Fruit fly (Drosophila melanogaster): ENCODE data around the gene CG8668.

CG8668 gene

DNA sequence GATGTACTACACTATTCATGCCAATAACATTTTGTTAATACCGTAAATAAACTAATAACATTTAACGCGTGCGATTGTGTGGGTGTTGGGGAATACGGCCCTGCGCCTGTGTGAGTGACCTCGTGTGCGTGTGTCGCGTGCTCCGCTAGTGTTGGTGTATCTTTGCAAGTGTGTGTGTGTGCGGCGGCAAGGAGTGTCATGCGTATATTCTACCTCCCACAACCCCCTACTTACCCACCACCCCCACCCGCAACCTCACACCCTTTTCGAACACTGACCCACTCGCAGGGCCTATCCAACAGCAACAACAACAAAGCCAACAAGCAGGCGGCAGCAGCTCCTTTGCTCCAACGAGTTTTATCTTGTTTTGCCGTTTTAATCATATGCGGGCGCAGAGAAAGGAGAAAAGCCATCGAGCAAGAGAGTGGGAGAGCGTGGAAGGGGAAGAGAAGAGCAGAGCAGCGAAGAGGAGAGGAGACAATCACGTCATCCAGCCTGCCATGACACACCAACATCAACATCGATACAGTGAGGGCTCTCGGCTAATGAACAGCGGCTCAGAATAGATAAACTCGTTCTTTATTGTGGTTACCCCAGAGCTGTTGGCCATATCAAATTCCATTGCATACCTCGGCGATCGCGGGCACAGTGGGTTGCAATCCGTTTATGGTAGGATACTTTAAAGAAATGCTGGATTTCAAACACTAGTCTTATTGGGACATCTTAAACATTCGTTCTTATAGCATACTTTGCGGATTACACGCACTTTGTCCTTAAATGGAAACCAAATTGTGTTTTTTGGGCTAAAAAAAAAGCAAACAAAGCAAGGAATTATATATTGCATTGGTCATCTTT is 42.2 kb upstream of the CG8668 start:
- no peak for TF ChIP-seq CG4496 (GFP tag; IDR thresholded peaks at IDR 0.05)
- TF ChIP-seq CG13204 (GFP tag; optimal IDR thresholded peaks at IDR 0.05), result peak; percentile 27
- peak; percentile 4 for TF ChIP-seq CG8301 (tag; optimal IDR thresholded peaks at IDR 0.05)
- peak; percentile 48 for TF ChIP-seq EcR (GFP tag; optimal IDR thresholded peaks at IDR 0.05)
- no peak; the same call in 1 of the 2 replicates for TF ChIP-seq CG12605 (GFP tag; IDR thresholded peaks at IDR 0.05)
- TF ChIP-seq Pif1A (GFP tag; optimal IDR thresholded peaks at IDR 0.05), result no peak
- TF ChIP-seq rn (GFP tag; IDR thresholded peaks at IDR 0.05), result no peak
- no peak for TF ChIP-seq CG8159 (tag; optimal IDR thresholded peaks at IDR 0.05)
- no peak for TF ChIP-seq Pif1B (GFP tag; optimal IDR thresholded peaks at IDR 0.05)
- no peak for TF ChIP-seq Ets98B (GFP tag; IDR thresholded peaks at IDR 0.05)
- TF ChIP-seq CG14655 (GFP tag; optimal IDR thresholded peaks at IDR 0.05), result peak; percentile 23
- TF ChIP-seq fd96Ca (GFP tag; IDR thresholded peaks at IDR 0.05), result 0 out of 3 replicates have a peak, but pooled peaks have one; percentile 19
- TF ChIP-seq CG10348 (GFP tag; IDR thresholded peaks at IDR 0.05), result no peak
- TF ChIP-seq gl (tag; optimal IDR thresholded peaks at IDR 0.05), result no peak
- no peak for TF ChIP-seq CG15710 (tag; optimal IDR thresholded peaks at IDR 0.05)
- no peak for TF ChIP-seq D1 (tag; optimal IDR thresholded peaks at IDR 0.05)
- no peak for TF ChIP-seq Snoo (tag; optimal IDR thresholded peaks at IDR 0.05)
- no peak for TF ChIP-seq CG9948 (tag; optimal IDR thresholded peaks at IDR 0.05)
- TF ChIP-seq CG32121 (GFP tag; IDR thresholded peaks at IDR 0.05), result no peak
- no peak for TF ChIP-seq CG34367 (tag; optimal IDR thresholded peaks at IDR 0.05)
- TF ChIP-seq CG17806 (tag; optimal IDR thresholded peaks at IDR 0.05), result no peak

DNA sequence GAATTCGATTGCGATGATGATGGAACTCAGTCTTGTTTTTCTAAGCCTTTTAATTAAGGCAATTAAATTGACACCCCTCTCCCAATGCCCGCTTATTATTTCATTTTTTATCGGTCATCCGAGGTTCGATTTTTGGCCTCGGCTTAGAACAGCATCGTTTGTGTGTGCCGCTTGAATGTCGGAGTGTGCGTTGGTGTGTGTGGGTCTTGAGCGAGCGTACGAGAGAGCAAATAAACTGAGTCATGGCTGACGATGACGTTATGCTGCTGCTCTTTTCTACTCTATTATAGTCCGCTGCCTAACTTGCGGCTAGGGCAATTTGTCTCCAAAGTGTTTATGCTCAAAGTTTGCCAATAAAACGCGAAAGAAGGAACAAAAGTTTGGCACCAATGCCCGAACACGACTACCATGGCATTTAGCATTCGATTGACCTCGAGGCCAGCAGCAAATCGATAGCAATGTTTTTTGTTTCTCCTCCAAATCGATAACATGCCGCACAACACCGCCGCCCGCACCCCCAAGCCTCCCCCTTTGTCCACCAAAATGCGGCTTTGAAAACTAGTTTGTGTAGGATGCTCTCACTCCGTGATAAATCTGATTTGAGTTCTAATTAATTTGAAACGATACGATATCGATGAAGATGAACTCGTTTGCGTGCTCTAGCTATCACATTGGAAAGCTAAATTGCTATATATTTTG is 41.2 kb upstream of the CG8668 start:
- TF ChIP-seq CG4496 (GFP tag; IDR thresholded peaks at IDR 0.05), result 0 out of 3 replicates have a peak, but pooled peaks have one; percentile 44
- TF ChIP-seq Pif1B (GFP tag; optimal IDR thresholded peaks at IDR 0.05), result no peak

DNA sequence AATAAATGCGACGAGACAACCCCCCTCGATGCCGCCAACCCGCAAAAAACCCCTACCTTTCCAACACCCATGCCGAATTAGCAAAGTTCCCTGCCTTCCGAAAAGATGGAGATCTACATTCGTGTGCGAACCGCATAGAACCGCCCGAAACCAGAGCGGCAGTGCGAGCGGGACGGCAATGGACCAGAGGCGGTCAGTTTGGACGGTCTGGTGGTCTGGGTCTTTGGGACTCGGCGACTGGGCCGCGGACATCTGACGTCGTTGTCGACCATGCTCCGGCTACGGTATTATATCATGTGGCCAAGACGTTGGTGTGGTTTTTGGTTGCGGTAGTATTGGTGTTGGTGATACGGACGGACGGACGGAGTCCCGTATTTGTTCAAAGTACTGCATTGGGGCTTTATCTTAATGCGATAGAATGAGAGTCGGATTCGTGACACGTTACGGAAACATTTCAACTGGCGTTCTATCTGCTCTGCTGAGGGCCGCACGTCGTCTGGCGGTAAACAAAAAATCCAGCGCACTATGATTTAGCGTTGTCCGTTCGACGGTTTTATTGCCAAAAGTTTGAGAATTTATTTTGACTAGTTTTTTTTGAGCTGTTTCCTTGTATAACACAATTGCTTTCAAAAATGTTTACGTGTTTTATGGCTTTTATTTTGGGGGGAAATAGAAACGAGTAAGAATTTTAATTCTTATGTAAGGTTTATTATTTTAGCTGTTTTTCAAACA is 39.9 kb upstream of the CG8668 start:
- TF ChIP-seq fd96Ca (GFP tag; IDR thresholded peaks at IDR 0.05) (no peak), CG32121 (GFP tag; IDR thresholded peaks at IDR 0.05) (0 out of 2 replicates have a peak, but pooled peaks have one; percentile 26), CG14655 (GFP tag; optimal IDR thresholded peaks at IDR 0.05) (peak; percentile 18), Snoo (tag; optimal IDR thresholded peaks at IDR 0.05) (no peak), CG8301 (tag; optimal IDR thresholded peaks at IDR 0.05) (no peak), D1 (tag; optimal IDR thresholded peaks at IDR 0.05) (no peak), EcR (GFP tag; optimal IDR thresholded peaks at IDR 0.05) (no peak)

DNA sequence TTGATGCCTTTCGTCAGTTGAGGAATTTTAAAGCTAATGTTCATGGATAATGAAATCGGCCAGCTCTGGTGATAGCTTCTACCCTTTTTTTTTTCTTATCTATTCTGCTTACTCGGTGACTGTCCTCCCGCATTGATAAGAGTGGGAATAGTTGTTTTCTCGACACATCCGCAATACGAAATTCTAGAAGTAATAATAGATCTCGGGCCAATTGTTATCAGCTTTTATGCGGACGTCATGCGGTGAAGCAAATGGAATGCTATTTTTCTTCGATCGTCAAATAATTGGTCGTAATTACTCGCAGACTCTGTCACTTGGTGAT is 39.4 kb upstream of the CG8668 start:
- TF ChIP-seq fd96Ca (GFP tag; IDR thresholded peaks at IDR 0.05) (no peak), EcR (GFP tag; optimal IDR thresholded peaks at IDR 0.05) (peak; percentile 5), CG14655 (GFP tag; optimal IDR thresholded peaks at IDR 0.05) (no peak)

DNA sequence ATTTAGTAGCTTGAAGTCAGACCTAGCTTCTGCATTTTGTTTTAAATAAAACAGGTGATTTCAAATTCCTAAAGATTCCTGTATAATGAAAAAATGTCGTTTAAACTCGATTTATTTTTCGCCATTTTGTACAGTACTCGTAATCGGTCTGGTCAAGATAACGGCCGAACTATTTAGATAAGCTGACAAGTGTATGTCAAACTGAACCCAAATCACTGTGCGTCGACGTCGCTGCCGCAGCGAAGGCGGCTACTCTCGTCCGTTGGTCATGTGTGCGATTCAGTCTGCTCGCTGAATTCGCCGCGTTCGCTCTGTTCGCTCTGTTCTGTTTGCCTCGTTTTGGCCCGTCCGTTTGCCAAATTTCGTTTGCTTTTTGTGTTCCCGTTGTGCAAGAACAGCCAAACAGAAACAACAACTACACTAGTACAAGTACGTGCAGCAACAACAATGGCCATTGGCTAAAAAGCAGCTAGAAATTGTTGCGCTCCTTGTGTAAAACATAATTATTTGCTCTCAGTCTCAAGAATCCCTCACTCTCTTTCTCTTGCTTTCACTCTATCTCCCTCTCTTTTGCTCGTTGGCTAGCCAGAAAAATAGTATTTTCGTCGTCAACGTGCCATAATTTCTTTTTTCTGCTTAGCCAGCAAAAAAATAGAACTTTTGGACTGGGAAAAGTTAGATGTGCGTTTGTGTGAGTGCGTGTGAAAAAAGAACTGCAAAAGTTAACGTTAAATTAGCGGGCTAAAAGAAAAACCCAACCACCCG is 38.6 kb upstream of the CG8668 start:
- TF ChIP-seq CG8159 (tag; optimal IDR thresholded peaks at IDR 0.05) (no peak), CG15710 (tag; optimal IDR thresholded peaks at IDR 0.05) (no peak), CG14655 (GFP tag; optimal IDR thresholded peaks at IDR 0.05) (peak; percentile 19), CG4496 (GFP tag; IDR thresholded peaks at IDR 0.05) (peak; percentile 27; the same call in 1 of the 3 replicates), Pif1A (GFP tag; optimal IDR thresholded peaks at IDR 0.05) (peak; percentile 36), CG8301 (tag; optimal IDR thresholded peaks at IDR 0.05) (peak; percentile 23), Ets98B (GFP tag; IDR thresholded peaks at IDR 0.05) (peak; percentile 20; the same call in 1 of the 2 replicates), CG13204 (GFP tag; optimal IDR thresholded peaks at IDR 0.05) (no peak), CG10348 (GFP tag; IDR thresholded peaks at IDR 0.05) (no peak)

- no peak for TF ChIP-seq Pif1B (GFP tag; optimal IDR thresholded peaks at IDR 0.05)
- TF ChIP-seq D1 (tag; optimal IDR thresholded peaks at IDR 0.05), result no peak
- no peak for TF ChIP-seq CG9948 (tag; optimal IDR thresholded peaks at IDR 0.05)
- TF ChIP-seq CG10348 (GFP tag; IDR thresholded peaks at IDR 0.05), result no peak
- TF ChIP-seq Snoo (tag; optimal IDR thresholded peaks at IDR 0.05), result no peak
- no peak for TF ChIP-seq CG34367 (tag; optimal IDR thresholded peaks at IDR 0.05)
- TF ChIP-seq CG4496 (GFP tag; IDR thresholded peaks at IDR 0.05), result no peak
Measured at dm6 chr2L:8091429-8091828, 35.4 kb upstream of the CG8668 start.

Measured in whole organism, pupa.